Worm (Caenorhabditis elegans) whole organism, L4/young adult: Measurements from ENCODE around the gene ppk-3.

Experiments
- W03F9.2 ChIP-seq: fragments of 150-350 bp; optimal IDR thresholded peaks from 2 replicates; lab custom pipeline; 2014; ENCODE audit warnings: missing biosample characterization, missing genetic modification characterization
- dao-5 ChIP-seq: sonication (generic microtip); optimal IDR thresholded peaks from 2 replicates; lab custom pipeline; 2016; ENCODE audit warnings: missing genotype, missing genetic modification characterization, moderate library complexity, missing compliant biosample characterization
- him-1 ChIP-seq: sonication (generic microtip); optimal IDR thresholded peaks from 2 replicates; lab custom pipeline; 2016; ENCODE audit warnings: missing genotype, missing genetic modification reagents, missing genetic modification characterization, missing compliant biosample characterization

- no peak for TF ChIP-seq him-1 (tag; lab: Kevin White, UChicago)
- no peak for TF ChIP-seq W03F9.2 (tag; lab: Kevin White, UChicago)
- TF ChIP-seq dao-5, result no peak
These were observed 32.7 kb upstream of the ppk-3 start, which contains the start of gene nhr-25 for ce11 chrX:13007857-13008813.
